Comparison of ENCODE assay signal across 5 worm cellular contexts in genomic region chrIII:12351301-12351700, ce11.
TF ChIP-seq lines count a peak whose summit lies in the region.

Gene pph-4.1, minus strand, starts transcription at chrIII:12351336.
Gene Y75B8A.31, plus strand, starts transcription at chrIII:12351642.

TF ChIP-seq in whole organism, L1 larva, 84 proteins besides CTCF, POLR2A, EP300 and RAD21 (continues in another document):
- TF ChIP-seq nhr-11 (tag; optimal IDR thresholded peaks at IDR 0.05; lab: Kevin White, UChicago) (peak; percentile 39), jun-1 (tag; optimal IDR thresholded peaks at IDR 0.05; lab: Kevin White, UChicago) (peak; percentile 51), ceh-82 (tag; optimal IDR thresholded peaks at IDR 0.05; lab: Kevin White, UChicago) (peak; percentile 80 to 89 (median 88)), unc-98 (GFP tag; IDR thresholded peaks at IDR 0.05; lab: Robert Waterston, UW) (peak; percentile 85), C34B4.2 (tag; optimal IDR thresholded peaks at IDR 0.05; lab: Kevin White, UChicago) (no peak), sox-4 (tag; optimal IDR thresholded peaks at IDR 0.05; lab: Kevin White, UChicago) (peak; percentile 80), nhr-20 (tag; optimal IDR thresholded peaks at IDR 0.05; lab: Kevin White, UChicago) (peak; percentile 88), elt-3 (tag; optimal IDR thresholded peaks at IDR 0.05; lab: Kevin White, UChicago) (peak in 1 of 6 experiments; percentile 72), nhr-85 (tag; lab: Kevin White, UChicago) (peak; percentile 94), rnt-1 (tag; optimal IDR thresholded peaks at IDR 0.05; lab: Kevin White, UChicago) (peak; percentile 98), ztf-11 (tag; optimal IDR thresholded peaks at IDR 0.05; lab: Kevin White, UChicago) (peak in 1 of 2 experiments; percentile 87), dpl-1 (GFP tag; optimal IDR thresholded peaks at IDR 0.05; lab: Kevin White, UChicago) (peak; percentile 73 to 83 (median 75)), lin-14 (GFP tag; optimal IDR thresholded peaks at IDR 0.05; lab: Kevin White, UChicago) (no peak), vab-15 (tag; optimal IDR thresholded peaks at IDR 0.05; lab: Kevin White, UChicago) (peak; percentile 44), mab-9 (GFP tag; IDR thresholded peaks at IDR 0.05; lab: Robert Waterston, UW) (peak; percentile 74), swsn-7 (tag; optimal IDR thresholded peaks at IDR 0.05; lab: Kevin White, UChicago) (peak; percentile 84), isw-1 (GFP tag; IDR thresholded peaks at IDR 0.05; lab: Robert Waterston, UW) (peak; percentile 78), fkh-8 (tag; optimal IDR thresholded peaks at IDR 0.05; lab: Kevin White, UChicago) (peak; percentile 90)

TF ChIP-seq in whole organism, L3 larva, 47 proteins besides CTCF, POLR2A, EP300 and RAD21 (continues in another document):
- TF ChIP-seq fkh-2 (tag; optimal IDR thresholded peaks at IDR 0.05; lab: Kevin White, UChicago) (no peak), nfya-1 (tag; optimal IDR thresholded peaks at IDR 0.05; lab: Kevin White, UChicago; ENCODE audit: insufficient read depth) (peak; percentile 93), ceh-28 (tag; optimal IDR thresholded peaks at IDR 0.05; lab: Kevin White, UChicago) (peak; percentile 68), ZK546.5 (tag; optimal IDR thresholded peaks at IDR 0.05; lab: Kevin White, UChicago) (no peak), nhr-11 (tag; optimal IDR thresholded peaks at IDR 0.05; lab: Kevin White, UChicago) (no peak), mml-1 (tag; optimal IDR thresholded peaks at IDR 0.05; lab: Kevin White, UChicago) (no peak), nhr-76 (tag; optimal IDR thresholded peaks at IDR 0.05; lab: Kevin White, UChicago) (no peak), daf-12 (tag; optimal IDR thresholded peaks at IDR 0.05; lab: Kevin White, UChicago) (no peak), egl-5 (tag; optimal IDR thresholded peaks at IDR 0.05; lab: Kevin White, UChicago) (no peak), elt-1 (tag; optimal IDR thresholded peaks at IDR 0.05; lab: Kevin White, UChicago) (peak; percentile 50), lsy-12 (tag; optimal IDR thresholded peaks at IDR 0.05; lab: Kevin White, UChicago) (peak; percentile 14), nhr-23 (tag; optimal IDR thresholded peaks at IDR 0.05; lab: Kevin White, UChicago) (peak; percentile 93), ceh-16 (tag; optimal IDR thresholded peaks at IDR 0.05; lab: Kevin White, UChicago) (no peak), lin-39 (tag; optimal IDR thresholded peaks at IDR 0.05; lab: Kevin White, UChicago) (peak; percentile 13), nhr-67 (tag; optimal IDR thresholded peaks at IDR 0.05; lab: Kevin White, UChicago) (no peak), zag-1 (tag; optimal IDR thresholded peaks at IDR 0.05; lab: Kevin White, UChicago) (no peak), elt-2 (tag; optimal IDR thresholded peaks at IDR 0.05; lab: Kevin White, UChicago) (peak; percentile 54), sea-2 (GFP tag; optimal IDR thresholded peaks at IDR 0.05; lab: Kevin White, UChicago) (no peak), nhr-237 (tag; optimal IDR thresholded peaks at IDR 0.05; lab: Kevin White, UChicago) (no peak), R02D3.7 (tag; optimal IDR thresholded peaks at IDR 0.05; lab: Kevin White, UChicago) (peak; percentile 58)

TF ChIP-seq in whole organism, early embryonic, 17 proteins besides CTCF, POLR2A, EP300 and RAD21:
- peak; percentile 10 for TF ChIP-seq F13C5.2 (tag; optimal IDR thresholded peaks at IDR 0.05; lab: Kevin White, UChicago)
- peak; percentile 52; the same call in 1 of the 2 replicates for TF ChIP-seq tbx-11 (GFP tag; IDR thresholded peaks at IDR 0.05; lab: Robert Waterston, UW)
- TF ChIP-seq ceh-36 (tag; optimal IDR thresholded peaks at IDR 0.05; lab: Kevin White, UChicago) = no peak
- peak; percentile 87 for TF ChIP-seq tbx-37 (GFP tag; conservative IDR thresholded peaks at IDR 0.05; lab: Robert Waterston, UW)
- peak; percentile 48; the same call in 1 of the 2 replicates for TF ChIP-seq flt-1 (GFP tag; IDR thresholded peaks at IDR 0.05; lab: Robert Waterston, UW)
- 0 out of 2 replicates have a peak, but pooled peaks have one; percentile 13 for TF ChIP-seq scrt-1 (GFP tag; IDR thresholded peaks at IDR 0.05; lab: Robert Waterston, UW)
- TF ChIP-seq hnd-1 (tag; optimal IDR thresholded peaks at IDR 0.05; lab: Kevin White, UChicago) = no peak
- TF ChIP-seq sea-1 (GFP tag; conservative IDR thresholded peaks at IDR 0.05; lab: Robert Waterston, UW) = 0 out of 2 replicates have a peak, but pooled peaks have one; percentile 26
- TF ChIP-seq ceh-13 (GFP tag; optimal IDR thresholded peaks at IDR 0.05; lab: Kevin White, UChicago) = peak; percentile 0
- TF ChIP-seq pes-1 (GFP tag; IDR thresholded peaks at IDR 0.05; lab: Robert Waterston, UW) = peak; percentile 74
- TF ChIP-seq ama-1 (optimal IDR thresholded peaks at IDR 0.05; lab: Kevin White, UChicago) = no peak

TF ChIP-seq in whole organism, midembryonic, 9 proteins besides CTCF, POLR2A, EP300 and RAD21:
- TF ChIP-seq ztf-29 (GFP tag; IDR thresholded peaks at IDR 0.05; lab: Robert Waterston, UW) (no peak), flt-1 (GFP tag; IDR thresholded peaks at IDR 0.05; lab: Robert Waterston, UW) (peak; percentile 76; the same call in 1 of the 2 replicates), T22C8.4 (GFP tag; IDR thresholded peaks at IDR 0.05; lab: Robert Waterston, UW) (no peak), tab-1 (GFP tag; IDR thresholded peaks at IDR 0.05; lab: Robert Waterston, UW) (no peak), med-1 (GFP tag; optimal IDR thresholded peaks at IDR 0.05; lab: Kevin White, UChicago; ENCODE audit: insufficient read depth) (no peak), cog-1 (tag; optimal IDR thresholded peaks at IDR 0.05; lab: Kevin White, UChicago) (peak; percentile 54), ztf-23 (GFP tag; IDR thresholded peaks at IDR 0.05; lab: Robert Waterston, UW) (peak; percentile 69; the same call in 1 of the 2 replicates), ref-1 (GFP tag; conservative IDR thresholded peaks at IDR 0.05; lab: Robert Waterston, UW) (no peak), klf-2 (GFP tag; conservative IDR thresholded peaks at IDR 0.05; lab: Robert Waterston, UW) (0 out of 2 replicates have a peak, but pooled peaks have one; percentile 55)
TF ChIP-seq in whole organism, midembryonic: peak in this region for 4.

TF ChIP-seq in whole organism, young adult, 124 proteins besides CTCF, POLR2A, EP300 and RAD21 (continues in another document):
- TF ChIP-seq mcd-1 (GFP tag; IDR thresholded peaks at IDR 0.05; lab: Robert Waterston, UW) (peak; percentile 98), B0035.1 (tag; optimal IDR thresholded peaks at IDR 0.05; lab: Kevin White, UChicago) (no peak), nhr-179 (tag; optimal IDR thresholded peaks at IDR 0.05; lab: Kevin White, UChicago) (no peak), nhr-80 (tag; optimal IDR thresholded peaks at IDR 0.05; lab: Kevin White, UChicago) (peak; percentile 51), somi-1 (GFP tag; optimal IDR thresholded peaks at IDR 0.05; lab: Kevin White, UChicago) (peak; percentile 13), lin-35 (GFP tag; optimal IDR thresholded peaks at IDR 0.05; lab: Kevin White, UChicago) (peak in 1 of 3 experiments; percentile 30), F52B5.7 (tag; optimal IDR thresholded peaks at IDR 0.05; lab: Kevin White, UChicago) (no peak), lin-40 (tag; optimal IDR thresholded peaks at IDR 0.05; lab: Kevin White, UChicago) (peak; percentile 79), ztf-18 (tag; optimal IDR thresholded peaks at IDR 0.05; lab: Kevin White, UChicago) (peak; percentile 26), B0261.1 (tag; optimal IDR thresholded peaks at IDR 0.05; lab: Kevin White, UChicago) (no peak), F23B12.7 (tag; optimal IDR thresholded peaks at IDR 0.05; lab: Kevin White, UChicago; ENCODE audit: insufficient read depth) (peak; percentile 73), lsl-1 (GFP tag; optimal IDR thresholded peaks at IDR 0.05; lab: Kevin White, UChicago) (peak; percentile 68), ceh-58 (GFP tag; IDR thresholded peaks at IDR 0.05; lab: Robert Waterston, UW) (no peak), madf-3 (GFP tag; IDR thresholded peaks at IDR 0.05; lab: Robert Waterston, UW) (peak; percentile 63; the same call in 1 of the 2 replicates), egl-44 (GFP tag; IDR thresholded peaks at IDR 0.05; lab: Robert Waterston, UW) (no peak), unc-130 (GFP tag; optimal IDR thresholded peaks at IDR 0.05; lab: Kevin White, UChicago) (peak; percentile 58), ceh-40 (GFP tag; IDR thresholded peaks at IDR 0.05; lab: Robert Waterston, UW) (no peak), tlf-1 (GFP tag; optimal IDR thresholded peaks at IDR 0.05; lab: Kevin White, UChicago) (peak; percentile 58), madf-10 (tag; optimal IDR thresholded peaks at IDR 0.05; lab: Kevin White, UChicago) (peak; percentile 34), gei-17 (GFP tag; optimal IDR thresholded peaks at IDR 0.05; lab: Kevin White, UChicago) (no peak), egrh-3 (GFP tag; IDR thresholded peaks at IDR 0.05; lab: Robert Waterston, UW) (no peak), ceh-91 (GFP tag; IDR thresholded peaks at IDR 0.05; lab: Robert Waterston, UW) (peak; percentile 87), tbp1 (GFP tag; optimal IDR thresholded peaks at IDR 0.05; lab: Kevin White, UChicago) (peak; percentile 54), hlh-12 (tag; optimal IDR thresholded peaks at IDR 0.05; lab: Kevin White, UChicago) (no peak), ztf-22 (GFP tag; optimal IDR thresholded peaks at IDR 0.05; lab: Kevin White, UChicago) (no peak), mes-4 (tag; optimal IDR thresholded peaks at IDR 0.05; lab: Kevin White, UChicago) (no peak), let-526 (GFP tag; IDR thresholded peaks at IDR 0.05; lab: Robert Waterston, UW) (0 out of 2 replicates have a peak, but pooled peaks have one; percentile 48), pbrm-1 (GFP tag; IDR thresholded peaks at IDR 0.05; lab: Robert Waterston, UW) (peak; percentile 78; the same call in 1 of the 2 replicates), snpc-1.1 (tag; optimal IDR thresholded peaks at IDR 0.05; lab: Kevin White, UChicago; ENCODE audit: insufficient read depth) (peak; percentile 48), die-1 (tag; optimal IDR thresholded peaks at IDR 0.05; lab: Kevin White, UChicago) (no peak), Y53G8AR.9 (GFP tag; conservative IDR thresholded peaks at IDR 0.05; lab: Robert Waterston, UW) (peak; percentile 82), Y79H2A.3 (GFP tag; conservative IDR thresholded peaks at IDR 0.05; lab: Robert Waterston, UW) (no peak), F37B4.10 (GFP tag; IDR thresholded peaks at IDR 0.05; lab: Robert Waterston, UW) (no peak), akir-1 (GFP tag; optimal IDR thresholded peaks at IDR 0.05; lab: Kevin White, UChicago) (no peak), C06A6.2 (GFP tag; conservative IDR thresholded peaks at IDR 0.05; lab: Robert Waterston, UW) (no peak), sdz-38 (tag; optimal IDR thresholded peaks at IDR 0.05; lab: Kevin White, UChicago) (no peak), zfh-2 (GFP tag; conservative IDR thresholded peaks at IDR 0.05; lab: Robert Waterston, UW) (no peak), B0336.3 (GFP tag; IDR thresholded peaks at IDR 0.05; lab: Robert Waterston, UW) (0 out of 2 replicates have a peak, but pooled peaks have one; percentile 25), bed-2 (GFP tag; IDR thresholded peaks at IDR 0.05; lab: Robert Waterston, UW) (no peak)

Comparison
In these comparisons a context has a peak if more than half of its experiments do, and no peak if none do; other contexts are left out.
1. Of the 8 proteins assayed by ChIP-seq in both whole organism, young adult and whole organism, L1 larva: peak only in whole organism, young adult: none; only in whole organism, L1 larva: nhr-90; in both: dpl-1, efl-1 and unc-130; in neither: 2; mixed calls (peak in some experiments, not most) for 2.